Fruit fly (Drosophila melanogaster): Measurements from ENCODE around the gene Fas2.

DNA sequence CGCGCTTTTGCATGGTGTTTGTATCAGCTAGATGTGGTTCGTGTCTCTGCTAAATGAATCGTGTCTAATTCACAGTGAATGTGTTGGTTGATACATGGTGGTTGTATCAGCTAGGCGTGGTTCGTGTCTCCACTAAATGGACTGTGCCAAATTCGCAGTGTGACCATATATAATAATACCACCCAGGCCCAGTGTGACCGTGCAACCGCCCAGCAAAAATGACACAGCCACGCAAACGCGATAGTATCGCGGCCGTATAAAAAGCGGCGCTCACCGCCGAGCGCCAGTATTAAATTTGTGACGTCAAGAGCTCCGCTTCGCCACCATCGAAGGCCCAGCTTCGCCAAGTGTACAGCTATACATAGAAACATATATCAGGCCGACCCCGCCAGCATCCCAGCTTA lies 100.1 kb downstream of the Fas2 start, which contains the start of gene cib:
- TF ChIP-seq rgr (GFP tag; optimal IDR thresholded peaks at IDR 0.05), result peak; percentile 65
- TF ChIP-seq Dfd (GFP tag; optimal IDR thresholded peaks at IDR 0.05), result no peak
- TF ChIP-seq br (GFP tag; optimal IDR thresholded peaks at IDR 0.05), result peak; percentile 38
- TF ChIP-seq Myc (optimal IDR thresholded peaks at IDR 0.05), result peak; percentile 9
- peak; percentile 28 for TF ChIP-seq h (GFP tag; optimal IDR thresholded peaks at IDR 0.05)
- peak; percentile 13 for TF ChIP-seq HLH106 (tag; optimal IDR thresholded peaks at IDR 0.05)

Measured in whole organism, wandering third instar larva.